Worm (Caenorhabditis elegans) whole organism, L2 larva: ENCODE data around the gene lron-13.
A peak's percentile ranks its signal among the peaks of the same experiment; 100 is the strongest.

ENCODE experiments used
- C34F6.9 ChIP-seq: fragments of 150-350 bp; optimal IDR thresholded peaks from 2 replicates; lab custom pipeline; 2014; ENCODE audit warnings: missing biosample characterization, missing genetic modification characterization
- dmd-4 ChIP-seq: sonication (generic microtip); optimal IDR thresholded peaks from 2 replicates; lab custom pipeline; 2017; ENCODE audit warnings: missing biosample characterization, missing genetic modification characterization
- nhr-11 ChIP-seq: fragments of 150-350 bp; optimal IDR thresholded peaks from 2 replicates; lab custom pipeline; 2014; ENCODE audit warnings: missing biosample characterization, missing genetic modification characterization
- nhr-237 ChIP-seq: fragments of 150-350 bp; optimal IDR thresholded peaks from 2 replicates; lab custom pipeline; 2014; ENCODE audit warnings: missing biosample characterization, missing genetic modification characterization
- sma-9 ChIP-seq, 2 experiments: fragments of 150-350 bp in 1 of 2; sonication (generic microtip) in 1 of 2; optimal IDR thresholded peaks; 2 replicates each; lab custom pipeline; 2014 to 2016; ENCODE audit warnings: missing genetic modification characterization in 2 of 2, mild to moderate bottlenecking in 1 of 2, missing biosample characterization in 1 of 2, missing compliant biosample characterization in 1 of 2, missing genetic modification reagents in 1 of 2, moderate library complexity in 1 of 2
- snpc-4 ChIP-seq: fragments of 150-350 bp; optimal IDR thresholded peaks from 2 replicates; lab custom pipeline; 2014; ENCODE audit warnings: missing biosample characterization, missing genetic modification characterization

ce11 chrIII:13534704-13535103 lies 7.5 kb downstream of the lron-13 start:
- peak; percentile 14 for TF ChIP-seq sma-9 (GFP tag; optimal IDR thresholded peaks at IDR 0.05; lab: Kevin White, UChicago)
- TF ChIP-seq sma-9 (tag; optimal IDR thresholded peaks at IDR 0.05; lab: Kevin White, UChicago): no peak
- no peak for TF ChIP-seq dmd-4
- no peak for TF ChIP-seq snpc-4 (tag; lab: Kevin White, UChicago)
- no peak for TF ChIP-seq nhr-237 (tag; lab: Kevin White, UChicago)
- TF ChIP-seq C34F6.9 (tag; lab: Kevin White, UChicago): no peak
- no peak for TF ChIP-seq nhr-11 (tag; lab: Kevin White, UChicago)
